Fruit fly (Drosophila melanogaster) whole organism, embryonic: Measurements from ENCODE around the gene kirre.
A peak's percentile ranks its signal among the peaks of the same experiment; 100 is the strongest.

Source experiments
- ATbp ChIP-seq: fragments of 200-800 bp; sonication (Bioruptor generic); optimal IDR thresholded peaks from 2 replicates; lab custom pipeline; 2017; ENCODE audit warnings: missing biosample characterization, mild to moderate bottlenecking, missing genetic modification characterization, missing genetic modification reagents
- B-H1 ChIP-seq: fragments of 200-800 bp; sonication (Bioruptor generic); IDR thresholded peaks from 3 replicates; pipeline ENCODE4 v1.3.6; 2022; ENCODE audit warnings: missing biosample characterization, missing genetic modification characterization
- CG10209 ChIP-seq: fragments of 200-800 bp; sonication (Bioruptor generic); optimal IDR thresholded peaks from 3 replicates; lab custom pipeline; 2017; ENCODE audit warnings: missing biosample characterization, mild to moderate bottlenecking, missing genetic modification characterization, missing genetic modification reagents
- CG10321 ChIP-seq: fragments of 200-800 bp; sonication (Bioruptor generic); IDR thresholded peaks from 2 replicates; pipeline ENCODE4 v1.3.6; 2022; ENCODE audit warnings: missing biosample characterization, missing genetic modification characterization
- CG12071 ChIP-seq: fragments of 200-800 bp; sonication (Bioruptor generic); optimal IDR thresholded peaks from 3 replicates; lab custom pipeline; 2018; ENCODE audit warnings: missing biosample characterization, mild to moderate bottlenecking, missing genetic modification characterization
- CG12219 ChIP-seq: fragments of 200-800 bp; sonication (Bioruptor generic); optimal IDR thresholded peaks from 3 replicates; lab custom pipeline; 2018; ENCODE audit warnings: missing biosample characterization, mild to moderate bottlenecking, missing genetic modification characterization
- CG12236 ChIP-seq: fragments of 200-800 bp; sonication (Bioruptor generic); optimal IDR thresholded peaks from 2 replicates; lab custom pipeline; 2016; ENCODE audit warnings: missing biosample characterization, missing genetic modification characterization
- CG13775 ChIP-seq: fragments of 200-800 bp; sonication (Bioruptor generic); optimal IDR thresholded peaks from 3 replicates; lab custom pipeline; 2017; ENCODE audit warnings: missing biosample characterization, mild to moderate bottlenecking, missing genetic modification characterization
- CG14667 ChIP-seq: fragments of 200-800 bp; sonication (Bioruptor generic); IDR thresholded peaks from 2 replicates; pipeline ENCODE4 v1.3.6; 2022; ENCODE audit warnings: missing biosample characterization, missing genetic modification characterization
- CG15011 ChIP-seq: fragments of 200-800 bp; sonication (Bioruptor generic); optimal IDR thresholded peaks from 3 replicates; lab custom pipeline; 2018; ENCODE audit warnings: missing biosample characterization, mild to moderate bottlenecking, missing genetic modification characterization
- CG17385 ChIP-seq: fragments of 200-800 bp; sonication (Bioruptor generic); optimal IDR thresholded peaks from 3 replicates; lab custom pipeline; 2018; ENCODE audit warnings: missing biosample characterization, mild to moderate bottlenecking, missing genetic modification characterization
- CG17568 ChIP-seq: fragments of 200-800 bp; sonication (Bioruptor generic); optimal IDR thresholded peaks from 2 replicates; lab custom pipeline; 2018; ENCODE audit warnings: missing biosample characterization, mild to moderate bottlenecking, missing genetic modification characterization, moderate library complexity
- CG17912 ChIP-seq: fragments of 200-800 bp; sonication (Bioruptor generic); optimal IDR thresholded peaks from 2 replicates; lab custom pipeline; 2018; ENCODE audit warnings: missing biosample characterization, mild to moderate bottlenecking, missing genetic modification characterization
- CG1792 ChIP-seq: fragments of 200-800 bp; sonication (Bioruptor generic); optimal IDR thresholded peaks from 2 replicates; lab custom pipeline; 2016; ENCODE audit warnings: missing biosample characterization, missing genetic modification characterization
- CG18011 ChIP-seq: fragments of 200-800 bp; sonication (Bioruptor generic); optimal IDR thresholded peaks from 2 replicates; lab custom pipeline; 2017; ENCODE audit warnings: missing biosample characterization, missing genetic modification characterization, mild to moderate bottlenecking, moderate library complexity, missing genotype
- CG18476 ChIP-seq: fragments of 200-800 bp; sonication (Bioruptor generic); optimal IDR thresholded peaks from 2 replicates; lab custom pipeline; 2016; ENCODE audit warnings: missing biosample characterization, mild to moderate bottlenecking, missing genetic modification characterization
- CG30403 ChIP-seq: fragments of 200-800 bp; sonication (Bioruptor generic); optimal IDR thresholded peaks from 3 replicates; lab custom pipeline; 2016; ENCODE audit warnings: missing biosample characterization, missing genetic modification characterization
- CG31365 ChIP-seq: fragments of 200-800 bp; sonication (Bioruptor generic); optimal IDR thresholded peaks from 2 replicates; lab custom pipeline; 2018; ENCODE audit warnings: missing biosample characterization, mild to moderate bottlenecking, missing genetic modification characterization
- CG31441 ChIP-seq: fragments of 200-800 bp; sonication (Bioruptor generic); IDR thresholded peaks from 2 replicates; pipeline ENCODE4 v1.3.6; 2022; ENCODE audit warnings: missing biosample characterization, missing genetic modification characterization
- CG3407 ChIP-seq: fragments of 200-800 bp; sonication (Bioruptor generic); optimal IDR thresholded peaks from 2 replicates; lab custom pipeline; 2018; ENCODE audit warnings: missing biosample characterization, mild to moderate bottlenecking, missing genetic modification characterization
- CG4360 ChIP-seq: fragments of 200-800 bp; sonication (Bioruptor generic); IDR thresholded peaks from 2 replicates; pipeline ENCODE4 v1.3.6; 2022; ENCODE audit warnings: missing biosample characterization, missing genetic modification characterization
- CG4730 ChIP-seq: fragments of 200-800 bp; sonication (Bioruptor generic); IDR thresholded peaks from 2 replicates; pipeline ENCODE4 v1.3.6; 2022; ENCODE audit warnings: missing biosample characterization, missing genetic modification characterization
- CG5953 ChIP-seq: fragments of 200-800 bp; sonication (Bioruptor generic); IDR thresholded peaks from 2 replicates; pipeline ENCODE4 v1.3.6; 2022; ENCODE audit warnings: missing biosample characterization, missing genetic modification characterization
- CG6272 ChIP-seq: fragments of 200-800 bp; sonication (Bioruptor generic); IDR thresholded peaks from 2 replicates; pipeline ENCODE4 v1.3.6; 2022; ENCODE audit warnings: missing biosample characterization, missing genetic modification characterization
- CG7556 ChIP-seq: fragments of 200-800 bp; sonication (Bioruptor generic); optimal IDR thresholded peaks from 2 replicates; lab custom pipeline; 2017; ENCODE audit warnings: missing biosample characterization, mild to moderate bottlenecking, missing genetic modification characterization
- CG7745 ChIP-seq: fragments of 200-800 bp; sonication (Bioruptor generic); optimal IDR thresholded peaks from 2 replicates; lab custom pipeline; 2018; ENCODE audit warnings: missing biosample characterization, mild to moderate bottlenecking, missing genetic modification characterization, moderate library complexity
- CG8765 ChIP-seq: fragments of 200-800 bp; sonication (Bioruptor generic); IDR thresholded peaks from 2 replicates; pipeline ENCODE4 v1.3.6; 2022; ENCODE audit warnings: missing biosample characterization, missing genetic modification characterization
- Dref ChIP-seq: fragments of 200-800 bp; sonication (Bioruptor generic); IDR thresholded peaks from 2 replicates; pipeline ENCODE4 v1.3.6; 2022; ENCODE audit warnings: missing biosample characterization, missing genetic modification characterization
- Ets65A ChIP-seq: fragments of 200-800 bp; sonication (Bioruptor generic); peaks from one replicate; lab custom pipeline; 2016; ENCODE audit warnings: missing biosample characterization, missing genetic modification characterization
- Fer2 ChIP-seq: fragments of 200-800 bp; sonication (Bioruptor generic); optimal IDR thresholded peaks from 2 replicates; lab custom pipeline; 2018; ENCODE audit warnings: missing biosample characterization, mild to moderate bottlenecking, missing genetic modification characterization, moderate library complexity
- HmgZ ChIP-seq: fragments of 200-800 bp; sonication (Bioruptor generic); optimal IDR thresholded peaks from 2 replicates; lab custom pipeline; 2018; ENCODE audit warnings: missing biosample characterization, mild to moderate bottlenecking, missing genetic modification characterization
- MTF-1 ChIP-seq: fragments of 200-800 bp; sonication (Bioruptor generic); optimal IDR thresholded peaks from 2 replicates; lab custom pipeline; 2018; ENCODE audit warnings: missing biosample characterization, mild to moderate bottlenecking, missing genetic modification characterization, borderline replicate concordance
- Max ChIP-seq: fragments of 200-800 bp; sonication (Bioruptor generic); optimal IDR thresholded peaks from 2 replicates; lab custom pipeline; 2016; ENCODE audit warnings: missing biosample characterization, mild to moderate bottlenecking, missing genetic modification characterization
- Meics ChIP-seq: fragments of 200-800 bp; sonication (Bioruptor generic); optimal IDR thresholded peaks from 2 replicates; lab custom pipeline; 2017; ENCODE audit warnings: missing biosample characterization, mild to moderate bottlenecking, missing genetic modification characterization
- Ravus ChIP-seq: fragments of 200-800 bp; sonication (Bioruptor generic); IDR thresholded peaks from 2 replicates; pipeline ENCODE4 v1.3.6; 2022; ENCODE audit warnings: missing biosample characterization, missing genetic modification characterization
- Vsx1 ChIP-seq: fragments of 200-800 bp; sonication (Bioruptor generic); optimal IDR thresholded peaks from 2 replicates; lab custom pipeline; 2017; ENCODE audit warnings: missing biosample characterization, mild to moderate bottlenecking, missing genetic modification characterization, missing genetic modification reagents
- caup ChIP-seq: fragments of 200-800 bp; sonication (Bioruptor generic); optimal IDR thresholded peaks from 3 replicates; lab custom pipeline; 2017; ENCODE audit warnings: missing biosample characterization, mild to moderate bottlenecking, missing genetic modification characterization, moderate library complexity; ENCODE audit not compliant: severe bottlenecking
- croc ChIP-seq: fragments of 200-800 bp; sonication (Bioruptor generic); conservative IDR thresholded peaks from 3 replicates; pipeline ENCODE4 v1.3.6; 2022; ENCODE audit warnings: missing biosample characterization, missing genetic modification characterization
- cwo ChIP-seq: fragments of 200-800 bp; sonication (Bioruptor generic); optimal IDR thresholded peaks from 3 replicates; lab custom pipeline; 2017; ENCODE audit warnings: missing biosample characterization, missing genetic modification characterization, mild to moderate bottlenecking, moderate library complexity, missing genetic modification reagents
- disco-r ChIP-seq: fragments of 200-800 bp; sonication (Bioruptor generic); optimal IDR thresholded peaks from 2 replicates; lab custom pipeline; 2016; ENCODE audit warnings: missing biosample characterization, missing genetic modification characterization
- dysf ChIP-seq: fragments of 200-800 bp; sonication (Bioruptor generic); IDR thresholded peaks from 3 replicates; pipeline ENCODE4 v1.3.6; 2022; ENCODE audit warnings: missing biosample characterization, missing genetic modification characterization
- gce ChIP-seq: fragments of 200-800 bp; sonication (Bioruptor generic); IDR thresholded peaks from 3 replicates; pipeline ENCODE4 v1.3.6; 2022; ENCODE audit warnings: missing biosample characterization, missing genetic modification characterization
- gro ChIP-seq: fragments of 200-800 bp; sonication (Bioruptor generic); optimal IDR thresholded peaks from 2 replicates; lab custom pipeline; 2016; ENCODE audit warnings: missing biosample characterization, missing genetic modification characterization
- insv ChIP-seq, 2 experiments: fragments of 200-800 bp; sonication (Bioruptor generic); optimal IDR thresholded peaks; 3 replicates each; lab custom pipeline; 2016 to 2018; ENCODE audit warnings: missing biosample characterization in 2 of 2, missing genetic modification characterization in 2 of 2
- klu ChIP-seq: fragments of 200-800 bp; sonication (Bioruptor generic); IDR thresholded peaks from 2 replicates; pipeline ENCODE4 v1.3.6; 2022; ENCODE audit warnings: missing biosample characterization, missing genetic modification characterization
- peb ChIP-seq: fragments of 200-800 bp; sonication (Bioruptor generic); IDR thresholded peaks from 2 replicates; pipeline ENCODE4 v1.3.6; 2022; ENCODE audit warnings: missing biosample characterization, missing genetic modification characterization
- pfk ChIP-seq: fragments of 200-800 bp; sonication (Bioruptor generic); optimal IDR thresholded peaks from 2 replicates; lab custom pipeline; 2018; ENCODE audit warnings: missing biosample characterization, mild to moderate bottlenecking, missing genetic modification characterization, moderate library complexity
- pnt ChIP-seq: fragments of 200-800 bp; sonication (Bioruptor generic); optimal IDR thresholded peaks from 3 replicates; lab custom pipeline; 2016; ENCODE audit warnings: missing biosample characterization, missing genetic modification characterization
- psq ChIP-seq: fragments of 200-800 bp; sonication (Bioruptor generic); optimal IDR thresholded peaks from 2 replicates; lab custom pipeline; 2017; ENCODE audit warnings: missing biosample characterization, missing genetic modification characterization
- seq ChIP-seq: fragments of 200-800 bp; sonication (Bioruptor generic); IDR thresholded peaks from 2 replicates; pipeline ENCODE4 v1.3.6; 2022; ENCODE audit warnings: missing biosample characterization, missing genetic modification characterization
- tin ChIP-seq: fragments of 200-800 bp; sonication (Bioruptor generic); optimal IDR thresholded peaks from 3 replicates; lab custom pipeline; 2016; ENCODE audit warnings: missing biosample characterization, missing genetic modification characterization

The kirre gene

DNA sequence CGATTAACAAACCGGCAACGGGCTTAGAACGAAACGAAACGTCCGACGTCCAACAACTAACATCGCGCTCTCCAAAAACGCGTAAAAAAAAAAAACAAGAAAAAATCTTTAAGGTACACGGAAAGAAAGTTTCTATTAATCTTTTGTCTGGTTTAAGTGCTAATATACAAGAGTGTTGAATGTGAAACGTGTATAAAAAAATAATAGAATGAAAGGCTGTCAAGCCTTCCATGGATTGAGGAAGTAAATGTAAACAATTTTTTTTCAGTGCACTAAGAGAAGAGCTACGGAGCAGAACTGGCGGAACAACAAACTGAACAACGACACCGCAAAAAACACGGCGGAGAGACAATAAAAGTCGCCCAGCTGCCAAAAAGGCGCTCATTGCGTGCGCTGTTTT is 179.6 kb downstream of the kirre start, which contains the start of gene CG3588 (continued):
- TF ChIP-seq klu (GFP tag; lab: Robert Waterston, UW) (peak; percentile 69), MTF-1 (GFP tag; lab: Kevin White, UChicago) (peak; percentile 21), tin (GFP tag; lab: Kevin White, UChicago) (peak; percentile 66), CG31365 (tag; lab: Kevin White, UChicago) (peak; percentile 20), croc (GFP tag; lab: Robert Waterston, UW) (peak; percentile 38; the same call in 2 of the 3 replicates), CG17385 (GFP tag; lab: Kevin White, UChicago) (peak; percentile 68), CG30403 (GFP tag; lab: Kevin White, UChicago) (peak; percentile 78), CG31441 (peak; percentile 56), CG14667 (GFP tag; lab: Robert Waterston, UW) (peak; percentile 64), seq (GFP tag; lab: Robert Waterston, UW) (peak; percentile 73), insv (GFP tag; optimal IDR thresholded peaks at IDR 0.05; lab: Kevin White, UChicago) (no peak), cwo (GFP tag; lab: Kevin White, UChicago) (peak; percentile 57), HmgZ (tag; lab: Kevin White, UChicago) (peak; percentile 50), CG12071 (GFP tag; lab: Kevin White, UChicago) (peak; percentile 54), gce (GFP tag; lab: Robert Waterston, UW) (peak; percentile 56; the same call in 1 of the 3 replicates), CG18011 (GFP tag; lab: Kevin White, UChicago) (peak; percentile 46), Ets65A (GFP tag; lab: Kevin White, UChicago) (peak; percentile 82), CG1792 (peak; percentile 71), CG7745 (tag; lab: Kevin White, UChicago) (no peak), CG6272 (GFP tag; lab: Robert Waterston, UW) (0 out of 2 replicates have a peak, but pooled peaks have one; percentile 15), CG17568 (GFP tag; lab: Kevin White, UChicago) (peak; percentile 54), CG17912 (GFP tag; lab: Kevin White, UChicago) (no peak), CG10321 (GFP tag; lab: Robert Waterston, UW) (no peak), CG15011 (GFP tag; lab: Kevin White, UChicago) (peak; percentile 44), pfk (GFP tag; lab: Kevin White, UChicago) (no peak), ATbp (GFP tag; lab: Kevin White, UChicago) (peak; percentile 33), CG18476 (GFP tag; lab: Kevin White, UChicago) (peak; percentile 69), Dref (GFP tag; lab: Robert Waterston, UW) (no peak), CG13775 (peak; percentile 50), disco-r (GFP tag; lab: Kevin White, UChicago) (peak; percentile 54), CG12219 (GFP tag; lab: Kevin White, UChicago) (peak; percentile 43), CG3407 (GFP tag; lab: Kevin White, UChicago) (no peak), Ravus (GFP tag; lab: Robert Waterston, UW) (peak; percentile 58), pnt (GFP tag; lab: Kevin White, UChicago) (no peak), Meics (peak; percentile 81), CG10209 (GFP tag; lab: Kevin White, UChicago) (peak; percentile 61), CG7556 (GFP tag; lab: Kevin White, UChicago) (peak; percentile 61), psq (no peak), CG4730 (GFP tag; lab: Robert Waterston, UW) (peak; percentile 69), CG12236 (GFP tag; lab: Kevin White, UChicago) (no peak), CG5953 (GFP tag; lab: Robert Waterston, UW) (0 out of 2 replicates have a peak, but pooled peaks have one; percentile 31), caup (peak; percentile 77), gro (GFP tag; lab: Kevin White, UChicago) (peak; percentile 93), peb (GFP tag; lab: Robert Waterston, UW) (peak; percentile 42; the same call in 1 of the 2 replicates), Vsx1 (GFP tag; lab: Kevin White, UChicago) (peak; percentile 16), Fer2 (peak; percentile 41), B-H1 (GFP tag; lab: Robert Waterston, UW) (peak; percentile 57), Max (peak; percentile 34), CG8765 (GFP tag; lab: Robert Waterston, UW) (peak; percentile 45; the same call in 1 of the 2 replicates), CG4360 (GFP tag; lab: Robert Waterston, UW) (no peak), dysf (GFP tag; lab: Robert Waterston, UW) (peak; percentile 87)
